Fruit fly (Drosophila melanogaster) whole organism: ENCODE data around the gene CG7512.

Experiments used
- CG8478 ChIP-seq: fragments of >200 bp; optimal IDR thresholded peaks from 2 replicates; lab custom pipeline; 2018; ENCODE audit warnings: inconsistent platforms
- EcR ChIP-seq, 2 experiments: fragments of >200 bp; optimal IDR thresholded peaks; 2 replicates each; lab custom pipeline; 2017; ENCODE audit warnings: missing biosample characterization in 2 of 2, missing genetic modification characterization in 2 of 2, missing genetic modification reagents in 2 of 2
- pan ChIP-seq: fragments of >200 bp; optimal IDR thresholded peaks from 2 replicates; lab custom pipeline; 2017

- TF ChIP-seq EcR (GFP tag; optimal IDR thresholded peaks at IDR 0.05; lab: Kevin White, UChicago): no peak
- TF ChIP-seq pan (lab: Kevin White, UChicago): no peak
- no peak for TF ChIP-seq CG8478 (lab: Kevin White, UChicago)
Observed at dm6 chr3L:11536767-11537419, 23.4 kb downstream of the CG7512 start.
